Fruit fly (Drosophila melanogaster) whole organism, prepupa: Measurements from ENCODE around the gene mAChR-C.

Source experiments
- CG10631 ChIP-seq: fragments of 200-800 bp; sonication (Bioruptor generic); optimal IDR thresholded peaks from 2 replicates; lab custom pipeline; 2016; ENCODE audit warnings: missing biosample characterization, missing genetic modification characterization
- CG10669 ChIP-seq: fragments of 200-800 bp; sonication (Bioruptor generic); optimal IDR thresholded peaks from 3 replicates; lab custom pipeline; 2018; ENCODE audit warnings: missing biosample characterization, mild to moderate bottlenecking, missing genetic modification characterization, moderate library complexity
- CG11762 ChIP-seq: fragments of 200-800 bp; sonication (Bioruptor generic); optimal IDR thresholded peaks from 3 replicates; lab custom pipeline; 2016; ENCODE audit warnings: missing biosample characterization, missing genetic modification characterization; ENCODE audit not compliant: insufficient read depth
- CG11902 ChIP-seq: fragments of 200-800 bp; sonication (Bioruptor generic); optimal IDR thresholded peaks from 3 replicates; lab custom pipeline; 2016; ENCODE audit warnings: missing biosample characterization, missing genetic modification characterization
- CG15336 ChIP-seq: fragments of 200-800 bp; sonication (Bioruptor generic); IDR thresholded peaks from 2 replicates; pipeline ENCODE4 v1.3.6; 2022; ENCODE audit warnings: missing biosample characterization, missing genetic modification characterization
- CG1621 ChIP-seq: fragments of 200-800 bp; sonication (Bioruptor generic); optimal IDR thresholded peaks from 3 replicates; lab custom pipeline; 2018; ENCODE audit warnings: missing biosample characterization, mild to moderate bottlenecking, missing genetic modification characterization
- CG3032 ChIP-seq: fragments of 200-800 bp; optimal IDR thresholded peaks from 2 replicates; lab custom pipeline; 2019; ENCODE audit warnings: missing biosample characterization, mild to moderate bottlenecking, missing genetic modification characterization, moderate library complexity
- CG34406 ChIP-seq: fragments of 200-800 bp; sonication (Bioruptor generic); optimal IDR thresholded peaks from 3 replicates; lab custom pipeline; 2016; ENCODE audit warnings: missing biosample characterization, missing genetic modification characterization
- CG3919 ChIP-seq: fragments of 200-800 bp; sonication (Bioruptor generic); optimal IDR thresholded peaks from 3 replicates; lab custom pipeline; 2016; ENCODE audit warnings: missing biosample characterization, missing genetic modification characterization
- CG6163 ChIP-seq: fragments of 200-800 bp; sonication (Bioruptor generic); IDR thresholded peaks from 3 replicates; pipeline ENCODE4 v1.3.6; 2022; ENCODE audit warnings: missing biosample characterization, missing genetic modification characterization
- CG6276 ChIP-seq: fragments of 200-800 bp; sonication (Bioruptor generic); optimal IDR thresholded peaks from 2 replicates; lab custom pipeline; 2017; ENCODE audit warnings: missing biosample characterization, mild to moderate bottlenecking, missing genetic modification characterization
- CG6792 ChIP-seq: fragments of 200-800 bp; sonication (Bioruptor generic); optimal IDR thresholded peaks from 3 replicates; lab custom pipeline; 2016; ENCODE audit warnings: missing biosample characterization, missing genetic modification characterization
- CG6808 ChIP-seq: fragments of 200-800 bp; sonication (Bioruptor generic); optimal IDR thresholded peaks from 3 replicates; lab custom pipeline; 2017; ENCODE audit warnings: missing biosample characterization, missing genetic modification characterization, mild to moderate bottlenecking, moderate library complexity, missing genetic modification reagents
- CG7368 ChIP-seq: fragments of 200-800 bp; sonication (Bioruptor generic); optimal IDR thresholded peaks from 3 replicates; lab custom pipeline; 2016; ENCODE audit warnings: missing biosample characterization, missing genetic modification characterization
- CG8632 ChIP-seq: fragments of 200-800 bp; sonication (Bioruptor generic); optimal IDR thresholded peaks from 3 replicates; lab custom pipeline; 2016; ENCODE audit warnings: missing biosample characterization, missing genetic modification characterization
- CG9139 ChIP-seq: fragments of 200-800 bp; sonication (Bioruptor generic); optimal IDR thresholded peaks from 3 replicates; lab custom pipeline; 2017; ENCODE audit warnings: missing biosample characterization, mild to moderate bottlenecking, missing genetic modification characterization
- Eip75B ChIP-seq: fragments of 200-800 bp; sonication (Bioruptor generic); optimal IDR thresholded peaks from 3 replicates; lab custom pipeline; 2016; ENCODE audit warnings: missing biosample characterization, missing genetic modification characterization
- Eip78C ChIP-seq: fragments of 200-800 bp; sonication (Bioruptor generic); peaks from one replicate; lab custom pipeline; 2016; ENCODE audit warnings: missing biosample characterization, missing genetic modification characterization
- Eip93F ChIP-seq: fragments of 200-800 bp; sonication (Bioruptor generic); optimal IDR thresholded peaks from 2 replicates; lab custom pipeline; 2016; ENCODE audit warnings: missing biosample characterization, mild to moderate bottlenecking, missing genetic modification characterization
- Ets21C ChIP-seq: fragments of 200-800 bp; sonication (Bioruptor generic); optimal IDR thresholded peaks from 3 replicates; lab custom pipeline; 2016; ENCODE audit warnings: missing biosample characterization, missing genetic modification characterization
- Ets96B ChIP-seq: fragments of 200-800 bp; optimal IDR thresholded peaks from 2 replicates; lab custom pipeline; 2019; ENCODE audit warnings: missing biosample characterization, mild to moderate bottlenecking, missing genetic modification characterization, moderate library complexity
- Hr38 ChIP-seq: sonication (Bioruptor generic); optimal IDR thresholded peaks from 2 replicates; lab custom pipeline; 2016; ENCODE audit warnings: missing biosample characterization, missing genetic modification characterization
- Hr4 ChIP-seq: fragments of 200-800 bp; sonication (Bioruptor generic); optimal IDR thresholded peaks from 3 replicates; lab custom pipeline; 2016; ENCODE audit warnings: missing biosample characterization, missing genetic modification characterization
- Met ChIP-seq: fragments of 200-800 bp; sonication (Bioruptor generic); optimal IDR thresholded peaks from 3 replicates; lab custom pipeline; 2016; ENCODE audit warnings: missing biosample characterization, missing genetic modification characterization
- OdsH ChIP-seq: fragments of 200-800 bp; sonication (Bioruptor generic); optimal IDR thresholded peaks from 3 replicates; lab custom pipeline; 2016; ENCODE audit warnings: missing biosample characterization, missing genetic modification characterization
- Sox102F ChIP-seq: fragments of 200-800 bp; sonication (Bioruptor generic); optimal IDR thresholded peaks from 2 replicates; lab custom pipeline; 2016; ENCODE audit warnings: missing biosample characterization, mild to moderate bottlenecking, missing genetic modification characterization
- Sox14 ChIP-seq: fragments of 200-800 bp; sonication (Bioruptor generic); optimal IDR thresholded peaks from 3 replicates; lab custom pipeline; 2016; ENCODE audit warnings: missing biosample characterization, missing genetic modification characterization
- achi ChIP-seq: fragments of 200-800 bp; sonication (Bioruptor generic); optimal IDR thresholded peaks from 3 replicates; lab custom pipeline; 2016; ENCODE audit warnings: missing biosample characterization, missing genetic modification characterization
- acj6 ChIP-seq: fragments of 200-800 bp; sonication (Bioruptor generic); optimal IDR thresholded peaks from 3 replicates; lab custom pipeline; 2016; ENCODE audit warnings: missing biosample characterization, missing genetic modification characterization
- dsx ChIP-seq: fragments of 200-800 bp; optimal IDR thresholded peaks from 3 replicates; lab custom pipeline; 2019; ENCODE audit warnings: missing biosample characterization, mild to moderate bottlenecking, missing genetic modification characterization, moderate library complexity; ENCODE audit not compliant: poor library complexity, severe bottlenecking
- esn ChIP-seq: fragments of 200-800 bp; sonication (Bioruptor generic); optimal IDR thresholded peaks from 2 replicates; lab custom pipeline; 2016; ENCODE audit warnings: missing biosample characterization, mild to moderate bottlenecking, missing genetic modification characterization, moderate library complexity
- fd59A ChIP-seq: fragments of 200-800 bp; sonication (Bioruptor generic); optimal IDR thresholded peaks from 2 replicates; lab custom pipeline; 2017; ENCODE audit warnings: missing biosample characterization, mild to moderate bottlenecking, missing genetic modification characterization, missing genetic modification reagents
- fkh ChIP-seq: fragments of 200-800 bp; sonication (Bioruptor generic); optimal IDR thresholded peaks from 3 replicates; lab custom pipeline; 2017; ENCODE audit warnings: missing biosample characterization, mild to moderate bottlenecking, missing genetic modification characterization, moderate library complexity
- net ChIP-seq: fragments of 200-800 bp; sonication (Bioruptor generic); optimal IDR thresholded peaks from 3 replicates; lab custom pipeline; 2016; ENCODE audit warnings: missing biosample characterization, missing genetic modification characterization
- pdm3 ChIP-seq: fragments of 200-800 bp; sonication (Bioruptor generic); optimal IDR thresholded peaks from 3 replicates; lab custom pipeline; 2016; ENCODE audit warnings: missing biosample characterization, missing genetic modification characterization
- salr ChIP-seq, 2 experiments: fragments of 200-800 bp; sonication (Bioruptor generic); optimal IDR thresholded peaks; 3 replicates each; lab custom pipeline; 2016 to 2018; ENCODE audit warnings: missing biosample characterization in 2 of 2, missing genetic modification characterization in 2 of 2, mild to moderate bottlenecking in 1 of 2
- spab ChIP-seq: fragments of 200-800 bp; sonication (Bioruptor generic); optimal IDR thresholded peaks from 2 replicates; lab custom pipeline; 2017; ENCODE audit warnings: missing biosample characterization, mild to moderate bottlenecking, missing genetic modification characterization, missing genetic modification reagents
- ss ChIP-seq, 2 experiments: fragments of 200-800 bp; sonication (Bioruptor generic); optimal IDR thresholded peaks; 2 replicates in 1 of 2; 3 replicates in 1 of 2; lab custom pipeline; 2017 to 2018; ENCODE audit warnings: mild to moderate bottlenecking in 2 of 2, missing biosample characterization in 2 of 2, missing genetic modification characterization in 2 of 2, moderate library complexity in 1 of 2
- svp ChIP-seq: fragments of 200-800 bp; sonication (Bioruptor generic); peaks from one replicate; lab custom pipeline; 2016; ENCODE audit warnings: missing biosample characterization, missing genetic modification characterization
- vri ChIP-seq: fragments of 200-800 bp; sonication (Bioruptor generic); optimal IDR thresholded peaks from 3 replicates; lab custom pipeline; 2016; ENCODE audit warnings: missing biosample characterization, mild to moderate bottlenecking, missing genetic modification characterization

mAChR-C gene

DNA sequence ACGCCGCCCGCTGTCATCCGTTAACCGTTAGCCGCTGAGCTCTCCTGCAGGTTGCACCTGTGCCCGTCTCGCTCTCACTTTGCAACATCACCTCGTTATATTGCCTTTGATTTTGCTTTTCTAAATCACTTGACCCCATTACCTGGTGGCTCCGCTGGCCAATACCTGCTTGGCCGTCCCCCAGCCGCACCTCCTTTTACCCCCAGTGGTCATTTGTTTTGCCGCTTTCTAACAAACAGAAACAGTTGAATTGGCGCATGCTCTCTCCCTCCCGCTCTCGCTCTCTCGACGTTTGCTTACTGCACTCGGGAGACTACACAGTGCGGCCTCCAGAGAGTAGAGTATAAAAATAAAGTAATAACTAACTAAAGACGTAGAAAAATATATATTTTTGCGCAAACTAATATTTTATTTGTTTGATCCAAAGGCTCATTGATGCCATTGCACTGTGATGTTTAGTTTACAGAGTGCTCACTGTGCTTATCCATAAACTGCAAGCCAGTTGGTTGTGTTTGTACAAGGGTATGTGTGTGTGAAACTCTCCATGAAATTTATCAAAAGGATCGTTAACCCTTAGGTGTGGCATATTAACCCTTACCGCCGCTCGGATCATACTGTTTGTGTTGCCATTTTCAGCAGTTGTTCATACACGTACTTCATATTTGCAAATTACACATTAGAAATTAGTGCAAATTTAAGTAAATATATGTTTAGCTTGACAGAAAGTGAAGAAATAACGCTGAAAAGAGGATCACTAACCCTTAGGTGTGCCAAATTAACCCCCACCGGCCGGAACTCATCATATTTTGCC lies 27.8 kb downstream of the mAChR-C start (continued):
- TF ChIP-seq spab (GFP tag; lab: Kevin White, UChicago), result no peak
- peak; percentile 93 for TF ChIP-seq acj6 (GFP tag; lab: Kevin White, UChicago)
- peak; percentile 96 for TF ChIP-seq pdm3 (GFP tag; lab: Kevin White, UChicago)
- peak; percentile 98 for TF ChIP-seq Eip78C (GFP tag; lab: Kevin White, UChicago)
- TF ChIP-seq CG3919 (GFP tag; lab: Kevin White, UChicago), result peak; percentile 93
- peak; percentile 93 for TF ChIP-seq vri (GFP tag; lab: Kevin White, UChicago)
- peak; percentile 72 for TF ChIP-seq fd59A
- TF ChIP-seq dsx (GFP tag; lab: Kevin White, UChicago), result peak; percentile 79
- peak; percentile 80 for TF ChIP-seq CG10669 (GFP tag; lab: Kevin White, UChicago)
- TF ChIP-seq Sox102F (GFP tag; lab: Kevin White, UChicago), result peak; percentile 95
- TF ChIP-seq ss (GFP tag; optimal IDR thresholded peaks at IDR 0.05; lab: Kevin White, UChicago), result peak; percentile 67 to 75
- TF ChIP-seq CG34406 (GFP tag; lab: Kevin White, UChicago), result peak; percentile 88
- peak; percentile 78 for TF ChIP-seq CG7368 (GFP tag; lab: Kevin White, UChicago)
- TF ChIP-seq achi (GFP tag; lab: Kevin White, UChicago), result peak; percentile 91
- TF ChIP-seq CG6276 (GFP tag; lab: Kevin White, UChicago), result peak; percentile 92
- TF ChIP-seq CG11902, result peak; percentile 76
- peak; percentile 85 for TF ChIP-seq Eip93F (GFP tag; lab: Kevin White, UChicago)
- peak; percentile 93 for TF ChIP-seq Ets21C (GFP tag; lab: Kevin White, UChicago)
- TF ChIP-seq Hr4 (GFP tag; lab: Kevin White, UChicago), result peak; percentile 95
- peak; percentile 61 for TF ChIP-seq CG6808 (GFP tag; lab: Kevin White, UChicago)
- peak; percentile 78 for TF ChIP-seq Ets96B
- TF ChIP-seq CG1621 (tag; lab: Kevin White, UChicago), result peak; percentile 75
- TF ChIP-seq CG6792 (GFP tag; lab: Kevin White, UChicago), result peak; percentile 92
- peak; percentile 97 for TF ChIP-seq CG15336 (GFP tag; lab: Robert Waterston, UW)
- TF ChIP-seq net (GFP tag; lab: Kevin White, UChicago), result peak; percentile 94
- peak; percentile 95 for TF ChIP-seq Met (GFP tag; lab: Kevin White, UChicago)
- TF ChIP-seq CG8632 (GFP tag; lab: Kevin White, UChicago), result peak; percentile 92
- TF ChIP-seq svp (GFP tag; lab: Kevin White, UChicago), result peak; percentile 97
- no peak for TF ChIP-seq CG9139 (GFP tag; lab: Kevin White, UChicago)
- TF ChIP-seq CG11762, result peak; percentile 71
- TF ChIP-seq, all 60 proteins: peak for 57

- TF ChIP-seq CG10631, result no peak
- TF ChIP-seq Eip75B, result no peak
- TF ChIP-seq CG3032, result no peak
- no peak for TF ChIP-seq Ets96B
- no peak for TF ChIP-seq Eip93F (GFP tag; lab: Kevin White, UChicago)
- TF ChIP-seq fkh, result no peak
- TF ChIP-seq salr (GFP tag; optimal IDR thresholded peaks at IDR 0.05; lab: Kevin White, UChicago), result no peak
- peak; percentile 41 for TF ChIP-seq CG9139 (GFP tag; lab: Kevin White, UChicago)
- peak; percentile 5 for TF ChIP-seq CG10669 (GFP tag; lab: Kevin White, UChicago)
- TF ChIP-seq Sox14 (GFP tag; lab: Kevin White, UChicago), result peak; percentile 83
- TF ChIP-seq CG6276 (GFP tag; lab: Kevin White, UChicago), result no peak
- no peak for TF ChIP-seq OdsH (GFP tag; lab: Kevin White, UChicago)
- no peak for TF ChIP-seq CG3919 (GFP tag; lab: Kevin White, UChicago)
- no peak for TF ChIP-seq CG8632 (GFP tag; lab: Kevin White, UChicago)
- no peak for TF ChIP-seq Hr4 (GFP tag; lab: Kevin White, UChicago)
- no peak for TF ChIP-seq CG6808 (GFP tag; lab: Kevin White, UChicago)
- no peak for TF ChIP-seq esn
- TF ChIP-seq Hr38 (GFP tag; lab: Kevin White, UChicago), result no peak
- peak; percentile 24; the same call in 1 of the 3 replicates for TF ChIP-seq CG6163 (GFP tag; lab: Robert Waterston, UW)
- TF ChIP-seq pdm3 (GFP tag; lab: Kevin White, UChicago), result no peak
- TF ChIP-seq ss (GFP tag; optimal IDR thresholded peaks at IDR 0.05; lab: Kevin White, UChicago), result peak; percentile 36 to 44
- TF ChIP-seq Sox102F (GFP tag; lab: Kevin White, UChicago), result no peak
Observed at dm6 chrX:6803880-6804484, 28.5 kb downstream of the mAChR-C start.
